Worm (Caenorhabditis elegans) whole organism, L4 larva: ENCODE results near the gene Y55F3BR.6.

Experiments
- R02D3.7 ChIP-seq: fragments of 150-350 bp; sonication (generic microtip); optimal IDR thresholded peaks from 3 replicates; lab custom pipeline; 2014; ENCODE audit warnings: missing biosample characterization, missing genetic modification characterization
- Y105C5A.15 ChIP-seq: fragments of 200-800 bp; sonication (Bioruptor generic); IDR thresholded peaks from 2 replicates; pipeline ENCODE4 v1.3.6; 2022; ENCODE audit warnings: missing genetic modification characterization, missing compliant biosample characterization
- ZK546.5 ChIP-seq, 2 experiments: sonication (generic microtip); optimal IDR thresholded peaks; 2 replicates each; lab custom pipeline; 2017; ENCODE audit warnings: missing biosample characterization in 2 of 2, missing genetic modification characterization in 2 of 2
- aha-1 ChIP-seq: fragments of 150-350 bp; peaks from one replicate; lab custom pipeline; 2014; ENCODE audit warnings: missing biosample characterization, missing genetic modification characterization
- arid-1 ChIP-seq: fragments of 200-800 bp; sonication (Bioruptor generic); conservative IDR thresholded peaks from 2 replicates; pipeline ENCODE4 v1.3.6; 2022; ENCODE audit warnings: missing genetic modification reagents, missing genetic modification characterization, missing compliant biosample characterization
- ceh-20 ChIP-seq: fragments of 200-800 bp; sonication (Bioruptor generic); IDR thresholded peaks from 2 replicates; pipeline ENCODE4 v1.3.6; 2022; ENCODE audit warnings: missing genetic modification reagents, missing genetic modification characterization, missing compliant biosample characterization
- ceh-32 ChIP-seq: sonication (generic microtip); optimal IDR thresholded peaks from 2 replicates; lab custom pipeline; 2016; ENCODE audit warnings: mild to moderate bottlenecking, missing genetic modification characterization, missing compliant biosample characterization; ENCODE audit not compliant: poor library complexity
- ceh-82 ChIP-seq: sonication (generic microtip); optimal IDR thresholded peaks from 2 replicates; lab custom pipeline; 2017; ENCODE audit warnings: missing biosample characterization, missing genetic modification characterization
- cey-2 ChIP-seq: sonication (generic microtip); optimal IDR thresholded peaks from 3 replicates; lab custom pipeline; 2017; ENCODE audit warnings: missing genetic modification characterization, mild to moderate bottlenecking, missing compliant biosample characterization, antibody characterized with exemption, borderline replicate concordance; ENCODE audit not compliant: insufficient read depth
- daf-16 ChIP-seq, 3 experiments: sonication (generic microtip); optimal IDR thresholded peaks; 2 replicates each; lab custom pipeline; 2016 to 2017; ENCODE audit warnings: missing genetic modification characterization in 3 of 3, missing genetic modification reagents in 3 of 3, mild to moderate bottlenecking in 2 of 3, missing compliant biosample characterization in 2 of 3, missing biosample characterization in 1 of 3, moderate library complexity in 1 of 3
- dmd-9 ChIP-seq: fragments of 200-800 bp; sonication (Bioruptor generic); IDR thresholded peaks from 2 replicates; pipeline ENCODE4 v1.3.6; 2022; ENCODE audit warnings: missing genetic modification reagents, missing genetic modification characterization, missing compliant biosample characterization
- dpl-1 ChIP-seq: fragments of 150-350 bp; optimal IDR thresholded peaks from 2 replicates; lab custom pipeline; 2014; ENCODE audit warnings: missing biosample characterization, missing genetic modification reagents, missing genetic modification characterization
- dve-1 ChIP-seq: sonication (generic microtip); optimal IDR thresholded peaks from 2 replicates; lab custom pipeline; 2017; ENCODE audit warnings: antibody characterized with exemption, mild to moderate bottlenecking, missing genetic modification characterization, missing compliant biosample characterization; ENCODE audit not compliant: insufficient read depth
- egl-27 ChIP-seq: sonication (generic microtip); optimal IDR thresholded peaks from 3 replicates; lab custom pipeline; 2017; ENCODE audit warnings: missing biosample characterization, missing genetic modification reagents, missing genetic modification characterization
- egl-43 ChIP-seq: fragments of 200-800 bp; sonication (Bioruptor generic); IDR thresholded peaks from 2 replicates; pipeline ENCODE4 v1.3.6; 2022; ENCODE audit warnings: missing genetic modification reagents, missing genetic modification characterization, missing compliant biosample characterization
- hlh-30 ChIP-seq: sonication (generic microtip); optimal IDR thresholded peaks from 2 replicates; lab custom pipeline; 2017; ENCODE audit warnings: antibody characterized with exemption, mild to moderate bottlenecking, missing genetic modification characterization, missing compliant biosample characterization; ENCODE audit not compliant: insufficient read depth
- lin-1 ChIP-seq: fragments of 200-800 bp; sonication (Bioruptor generic); IDR thresholded peaks from 2 replicates; pipeline ENCODE4 v1.3.6; 2022; ENCODE audit warnings: missing genetic modification reagents, missing genetic modification characterization, missing compliant biosample characterization
- lin-13 ChIP-seq: fragments of 150-350 bp; optimal IDR thresholded peaks from 2 replicates; lab custom pipeline; 2014; ENCODE audit warnings: missing biosample characterization, missing genetic modification reagents, missing genetic modification characterization
- lin-38 ChIP-seq: fragments of 200-800 bp; sonication (Bioruptor generic); IDR thresholded peaks from 2 replicates; pipeline ENCODE4 v1.3.6; 2022; ENCODE audit warnings: missing genetic modification reagents, missing genetic modification characterization, missing compliant biosample characterization
- lir-3 ChIP-seq: sonication (generic microtip); optimal IDR thresholded peaks from 2 replicates; lab custom pipeline; 2016; ENCODE audit warnings: mild to moderate bottlenecking, missing genetic modification characterization, missing compliant biosample characterization
- lsy-2 ChIP-seq, 2 experiments: fragments of 150-350 bp in 1 of 2; sonication (generic microtip) in 1 of 2; optimal IDR thresholded peaks; 2 replicates each; lab custom pipeline; 2014 to 2017; ENCODE audit warnings: missing biosample characterization in 2 of 2, missing genetic modification characterization in 2 of 2
- madf-9 ChIP-seq: fragments of 200-800 bp; sonication (Bioruptor generic); conservative IDR thresholded peaks from 2 replicates; pipeline ENCODE4 v1.3.6; 2022; ENCODE audit warnings: missing genetic modification reagents, missing genetic modification characterization, missing compliant biosample characterization
- mdt-29 ChIP-seq: fragments of 200-800 bp; sonication (Bioruptor generic); IDR thresholded peaks from 2 replicates; pipeline ENCODE4 v1.3.6; 2022; ENCODE audit warnings: missing genetic modification reagents, missing genetic modification characterization, missing compliant biosample characterization
- mep-1 ChIP-seq: fragments of 150-350 bp; sonication (generic microtip); optimal IDR thresholded peaks from 3 replicates; lab custom pipeline; 2014; ENCODE audit warnings: missing biosample characterization, missing genetic modification characterization
- mes-2 ChIP-seq: sonication (generic microtip); optimal IDR thresholded peaks from 2 replicates; lab custom pipeline; 2016; ENCODE audit warnings: missing genotype, mild to moderate bottlenecking, missing genetic modification characterization, missing compliant biosample characterization; ENCODE audit not compliant: poor library complexity, severe bottlenecking
- mxl-3 ChIP-seq: fragments of 200-800 bp; sonication (Bioruptor generic); optimal IDR thresholded peaks from 2 replicates; lab custom pipeline; 2018; ENCODE audit warnings: mild to moderate bottlenecking, missing genetic modification characterization, missing compliant biosample characterization
- nhr-11 ChIP-seq: fragments of 150-350 bp; optimal IDR thresholded peaks from 2 replicates; lab custom pipeline; 2014; ENCODE audit warnings: missing biosample characterization, missing genetic modification characterization
- nhr-111 ChIP-seq: fragments of 200-800 bp; sonication (Bioruptor generic); optimal IDR thresholded peaks from 2 replicates; lab custom pipeline; 2018; ENCODE audit warnings: mild to moderate bottlenecking, missing genetic modification characterization, missing compliant biosample characterization
- nhr-28 ChIP-seq: fragments of 150-350 bp; optimal IDR thresholded peaks from 2 replicates; lab custom pipeline; 2014; ENCODE audit warnings: missing biosample characterization, missing genetic modification characterization
- nhr-41 ChIP-seq: fragments of 200-800 bp; sonication (Bioruptor generic); IDR thresholded peaks from 2 replicates; pipeline ENCODE4 v1.3.6; 2022; ENCODE audit warnings: missing genetic modification reagents, missing genetic modification characterization, missing compliant biosample characterization
- nhr-6 ChIP-seq: fragments of 150-350 bp; optimal IDR thresholded peaks from 2 replicates; lab custom pipeline; 2014; ENCODE audit warnings: missing biosample characterization, missing genetic modification characterization
- nhr-77 ChIP-seq: fragments of 150-350 bp; optimal IDR thresholded peaks from 2 replicates; lab custom pipeline; 2014; ENCODE audit warnings: missing biosample characterization, missing genetic modification characterization
- skn-1 ChIP-seq: fragments of 150-350 bp; optimal IDR thresholded peaks from 2 replicates; lab custom pipeline; 2014; ENCODE audit warnings: missing biosample characterization, missing genetic modification characterization
- snpc-1.2 ChIP-seq: fragments of 200-800 bp; sonication (Bioruptor generic); IDR thresholded peaks from 2 replicates; pipeline ENCODE4 v1.3.6; 2022; ENCODE audit warnings: missing genetic modification reagents, missing genetic modification characterization, missing compliant biosample characterization
- tag-97 ChIP-seq: fragments of 200-800 bp; sonication (Bioruptor generic); IDR thresholded peaks from 2 replicates; pipeline ENCODE4 v1.3.6; 2022; ENCODE audit warnings: missing genetic modification characterization, missing compliant biosample characterization
- unc-39 ChIP-seq: sonication (generic microtip); optimal IDR thresholded peaks from 2 replicates; lab custom pipeline; 2017; ENCODE audit warnings: missing biosample characterization, missing genetic modification characterization
- unc-62 ChIP-seq, 3 experiments: fragments of 150-350 bp in 1 of 3; sonication (generic microtip); optimal IDR thresholded peaks in 2 of 3; peaks in 1 of 3; 1 replicate in 1 of 3; 2 replicates in 2 of 3; lab custom pipeline; 2014 to 2017; ENCODE audit warnings: missing biosample characterization in 3 of 3, missing genetic modification characterization in 3 of 3, missing genetic modification reagents in 3 of 3, missing genotype in 1 of 3
- zfp-3 ChIP-seq: fragments of 200-800 bp; sonication (Bioruptor generic); conservative IDR thresholded peaks from 2 replicates; pipeline ENCODE4 v1.3.6; 2022; ENCODE audit warnings: missing genetic modification reagents, missing genetic modification characterization, missing compliant biosample characterization

Y55F3BR.6 gene

ce11 chrIV:884707-885394 is 42.9 kb upstream of the Y55F3BR.6 start, which contains the start of gene mak-2 (continued):
- TF ChIP-seq daf-16 (GFP tag; optimal IDR thresholded peaks at IDR 0.05; lab: Kevin White, UChicago) (no peak), daf-16 (tag; optimal IDR thresholded peaks at IDR 0.05; lab: Kevin White, UChicago) (peak; percentile 57), mxl-3 (GFP tag; lab: Kevin White, UChicago) (peak; percentile 46), egl-27 (tag; lab: Kevin White, UChicago) (no peak), Y105C5A.15 (GFP tag; lab: Robert Waterston, UW) (no peak), tag-97 (no peak), skn-1 (tag; lab: Kevin White, UChicago) (no peak), lin-1 (no peak), arid-1 (GFP tag; lab: Robert Waterston, UW) (no peak), nhr-41 (no peak)
- TF ChIP-seq, all 104 proteins: peak for 29

- TF ChIP-seq unc-62 (GFP tag; optimal IDR thresholded peaks at IDR 0.05 in 1 of 2; lab: Kevin White, UChicago) (peak in 1 of 2 experiments; percentile 22), unc-62 (tag; optimal IDR thresholded peaks at IDR 0.05; lab: Kevin White, UChicago) (no peak), dmd-9 (GFP tag; lab: Robert Waterston, UW) (no peak), R02D3.7 (tag; lab: Kevin White, UChicago) (no peak), nhr-111 (GFP tag; lab: Kevin White, UChicago) (no peak)
These were observed 36.7 kb upstream of the Y55F3BR.6 start for ce11 chrIV:878634-879033.

- no peak for TF ChIP-seq Y105C5A.15 (GFP tag; lab: Robert Waterston, UW)
- no peak for TF ChIP-seq arid-1 (GFP tag; lab: Robert Waterston, UW)
- peak; percentile 52 for TF ChIP-seq nhr-6 (tag; lab: Kevin White, UChicago)
- TF ChIP-seq ZK546.5 (tag; optimal IDR thresholded peaks at IDR 0.05; lab: Kevin White, UChicago), result no peak
- TF ChIP-seq mdt-29 (GFP tag; lab: Robert Waterston, UW), result no peak
- peak; percentile 12 for TF ChIP-seq hlh-30 (tag; lab: Kevin White, UChicago)
- peak; percentile 97 for TF ChIP-seq lin-38 (GFP tag; lab: Robert Waterston, UW)
- TF ChIP-seq lir-3 (tag; lab: Kevin White, UChicago), result no peak
- no peak for TF ChIP-seq egl-43 (GFP tag; lab: Robert Waterston, UW)
- TF ChIP-seq lsy-2 (tag; optimal IDR thresholded peaks at IDR 0.05; lab: Kevin White, UChicago), result peak in 1 of 2 experiments; percentile 65
- no peak for TF ChIP-seq snpc-1.2 (GFP tag; lab: Robert Waterston, UW)
- no peak for TF ChIP-seq lin-1
- peak; percentile 20 for TF ChIP-seq nhr-77 (tag; lab: Kevin White, UChicago)
- TF ChIP-seq unc-39 (tag; lab: Kevin White, UChicago), result no peak
- TF ChIP-seq cey-2 (tag; lab: Kevin White, UChicago), result no peak
- TF ChIP-seq zfp-3 (GFP tag; lab: Robert Waterston, UW), result no peak
- TF ChIP-seq nhr-11 (tag; lab: Kevin White, UChicago), result peak; percentile 2
- peak; percentile 16 for TF ChIP-seq mep-1 (tag; lab: Kevin White, UChicago)
- no peak for TF ChIP-seq ceh-32 (tag; lab: Kevin White, UChicago)
- TF ChIP-seq skn-1 (tag; lab: Kevin White, UChicago), result no peak
- peak; percentile 35 for TF ChIP-seq nhr-28 (tag; lab: Kevin White, UChicago)
- peak; percentile 55 for TF ChIP-seq aha-1 (tag; lab: Kevin White, UChicago)
- no peak for TF ChIP-seq tag-97
- peak; percentile 41 for TF ChIP-seq lin-13 (GFP tag; lab: Kevin White, UChicago)
- no peak for TF ChIP-seq mxl-3 (GFP tag; lab: Kevin White, UChicago)
- TF ChIP-seq madf-9 (GFP tag; lab: Robert Waterston, UW), result no peak
- no peak for TF ChIP-seq ceh-20 (GFP tag; lab: Robert Waterston, UW)
- TF ChIP-seq ceh-82 (tag; lab: Kevin White, UChicago), result no peak
- TF ChIP-seq dpl-1 (GFP tag; lab: Kevin White, UChicago), result peak; percentile 94
- TF ChIP-seq mes-2, result peak; percentile 65
- TF ChIP-seq dve-1, result peak; percentile 8
These were observed 32.8 kb upstream of the Y55F3BR.6 start, which contains the start of gene Y55F3BR.1 for ce11 chrIV:874677-875076. Gene Y55F3BR.1 (plus strand): TSS chrIV:874791.
